Worm (Caenorhabditis elegans) whole organism, early embryonic: ENCODE results near the gene H04D03.4.

Experiments used
- ama-1 ChIP-seq: fragments of 150-350 bp; optimal IDR thresholded peaks from 2 replicates; lab custom pipeline; 2014
- ceh-36 ChIP-seq: sonication (generic microtip); optimal IDR thresholded peaks from 2 replicates; lab custom pipeline; 2016; ENCODE audit warnings: missing genetic modification characterization, inconsistent platforms, missing compliant biosample characterization
- hmbx-1 ChIP-seq: sonication (generic microtip); optimal IDR thresholded peaks from 2 replicates; lab custom pipeline; 2016; ENCODE audit warnings: mild to moderate bottlenecking, missing genetic modification characterization, missing compliant biosample characterization
- hmg-4 ChIP-seq: fragments of 200-800 bp; sonication (Bioruptor generic); optimal IDR thresholded peaks from 2 replicates; lab custom pipeline; 2018; ENCODE audit warnings: mild to moderate bottlenecking, missing genetic modification characterization, missing compliant biosample characterization
- hnd-1 ChIP-seq: sonication (generic microtip); optimal IDR thresholded peaks from 2 replicates; lab custom pipeline; 2016; ENCODE audit warnings: missing genetic modification characterization, missing compliant biosample characterization
- tbx-11 ChIP-seq: fragments of 200-800 bp; sonication (Bioruptor generic); IDR thresholded peaks from 2 replicates; pipeline ENCODE4 v1.3.6; 2022; ENCODE audit warnings: missing genetic modification characterization, missing compliant biosample characterization

- TF ChIP-seq hnd-1 (tag; lab: Kevin White, UChicago) (no peak), ceh-36 (tag; lab: Kevin White, UChicago) (no peak), ama-1 (lab: Kevin White, UChicago) (no peak), hmg-4 (GFP tag; lab: Kevin White, UChicago) (no peak), tbx-11 (GFP tag; lab: Robert Waterston, UW) (no peak), hmbx-1 (no peak)
Observed at ce11 chrIII:10481497-10481896, 30.6 kb upstream of the H04D03.4 start.
